Fruit fly (Drosophila melanogaster): ENCODE measurements around the gene CG13022.

CG13022 gene

DNA sequence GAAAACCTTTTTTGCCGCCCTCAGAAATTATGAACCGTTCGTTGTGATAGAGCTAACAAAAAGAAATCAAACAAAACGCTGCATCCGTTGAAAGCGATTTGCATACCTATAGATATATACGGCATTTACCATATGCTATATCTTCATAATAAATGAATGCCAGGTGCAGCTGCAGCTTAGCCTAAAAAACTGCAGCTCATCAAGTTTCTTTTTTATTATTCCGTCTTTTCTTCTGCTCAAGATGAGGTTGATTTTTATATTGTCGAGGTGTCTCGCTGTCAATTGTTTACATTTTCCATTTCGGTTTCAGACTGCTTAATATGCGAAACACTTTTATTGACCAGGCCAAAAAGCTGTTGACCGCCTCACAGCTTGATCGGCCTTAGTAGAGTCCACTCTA lies 39.7 kb upstream of the CG13022 start:
- TF ChIP-seq lola (GFP tag; optimal IDR thresholded peaks at IDR 0.05), result no peak
- TF ChIP-seq Jra (GFP tag; optimal IDR thresholded peaks at IDR 0.05), result no peak

DNA sequence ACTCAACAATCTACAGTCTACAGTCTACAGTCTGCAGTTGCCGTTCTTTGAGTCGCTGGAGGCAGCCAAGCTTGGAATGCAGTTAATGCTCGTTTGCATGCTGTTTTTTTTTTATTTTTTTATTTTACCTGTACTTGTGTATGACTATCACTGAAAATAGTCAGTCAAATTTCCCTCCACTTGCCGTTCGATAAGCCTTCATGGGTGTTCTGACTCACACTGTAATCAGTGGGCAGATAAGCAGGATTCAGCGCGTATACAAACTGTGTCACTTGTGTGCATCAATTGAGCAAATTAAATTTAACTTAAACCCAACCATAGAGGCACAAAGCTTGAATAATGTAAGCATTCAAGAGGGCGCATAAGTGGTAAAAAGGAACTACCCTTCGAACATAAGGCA lies 38.6 kb upstream of the CG13022 start:
- TF ChIP-seq tai (GFP tag; optimal IDR thresholded peaks at IDR 0.05) (no peak), jim (GFP tag; optimal IDR thresholded peaks at IDR 0.05) (no peak), Vsx2 (GFP tag; optimal IDR thresholded peaks at IDR 0.05; ENCODE audit: partially characterized antibody) (no peak), Hr83 (GFP tag; optimal IDR thresholded peaks at IDR 0.05; ENCODE audit: poor library complexity, severe bottlenecking) (no peak), Sp1 (GFP tag; optimal IDR thresholded peaks at IDR 0.05) (no peak), ey (GFP tag; optimal IDR thresholded peaks at IDR 0.05) (no peak), dmrt93B (GFP tag; optimal IDR thresholded peaks at IDR 0.05) (no peak), sage (GFP tag; optimal IDR thresholded peaks at IDR 0.05) (no peak), CrebA (GFP tag; optimal IDR thresholded peaks at IDR 0.05; ENCODE audit: borderline replicate concordance) (no peak), fru (GFP tag; optimal IDR thresholded peaks at IDR 0.05) (no peak), pan (optimal IDR thresholded peaks at IDR 0.05) (no peak), CG32264 (GFP tag; optimal IDR thresholded peaks at IDR 0.05) (no peak), Rel (GFP tag; optimal IDR thresholded peaks at IDR 0.05) (no peak), Rel (tag; optimal IDR thresholded peaks at IDR 0.05) (no peak), Mio (GFP tag; optimal IDR thresholded peaks at IDR 0.05) (no peak), usp (GFP tag; optimal IDR thresholded peaks at IDR 0.05) (no peak), HLH106 (tag; optimal IDR thresholded peaks at IDR 0.05) (no peak), CG9705 (GFP tag; optimal IDR thresholded peaks at IDR 0.05) (no peak), GATAd (GFP tag; optimal IDR thresholded peaks at IDR 0.05) (no peak), h (GFP tag; optimal IDR thresholded peaks at IDR 0.05) (no peak)

- TF ChIP-seq dl (GFP tag; optimal IDR thresholded peaks at IDR 0.05; ENCODE audit: insufficient read depth in 1 of 2, partially characterized antibody in 2 of 2) (no peak), br (GFP tag; optimal IDR thresholded peaks at IDR 0.05) (peak; percentile 62), rgr (GFP tag; optimal IDR thresholded peaks at IDR 0.05) (peak; percentile 21), CG9705 (GFP tag; optimal IDR thresholded peaks at IDR 0.05) (peak; percentile 19), CG32264 (GFP tag; optimal IDR thresholded peaks at IDR 0.05) (no peak), GATAd (GFP tag; optimal IDR thresholded peaks at IDR 0.05) (no peak), Sp1 (GFP tag; optimal IDR thresholded peaks at IDR 0.05) (peak; percentile 55), pan (optimal IDR thresholded peaks at IDR 0.05) (no peak), OdsH (GFP tag; optimal IDR thresholded peaks at IDR 0.05) (peak; percentile 50), sv (GFP tag; optimal IDR thresholded peaks at IDR 0.05) (no peak), Hr83 (GFP tag; optimal IDR thresholded peaks at IDR 0.05; ENCODE audit: poor library complexity, severe bottlenecking) (peak; percentile 18), Rel (GFP tag; optimal IDR thresholded peaks at IDR 0.05) (no peak), Rel (tag; optimal IDR thresholded peaks at IDR 0.05) (no peak), foxo (GFP tag; optimal IDR thresholded peaks at IDR 0.05) (peak in 1 of 2 experiments; percentile 68), dmrt93B (GFP tag; optimal IDR thresholded peaks at IDR 0.05) (peak; percentile 54), h (GFP tag; optimal IDR thresholded peaks at IDR 0.05) (peak; percentile 43), Myc (optimal IDR thresholded peaks at IDR 0.05) (no peak), Dfd (GFP tag; optimal IDR thresholded peaks at IDR 0.05) (peak; percentile 80), fru (GFP tag; optimal IDR thresholded peaks at IDR 0.05) (peak; percentile 72), Hnf4 (GFP tag; optimal IDR thresholded peaks at IDR 0.05) (peak; percentile 27), usp (GFP tag; optimal IDR thresholded peaks at IDR 0.05) (no peak), Mio (GFP tag; optimal IDR thresholded peaks at IDR 0.05) (no peak), Vsx2 (GFP tag; optimal IDR thresholded peaks at IDR 0.05; ENCODE audit: partially characterized antibody) (no peak), Dif (GFP tag; optimal IDR thresholded peaks at IDR 0.05; ENCODE audit: partially characterized antibody) (no peak), brk (GFP tag; optimal IDR thresholded peaks at IDR 0.05) (peak; percentile 44), psq (GFP tag; optimal IDR thresholded peaks at IDR 0.05) (peak; percentile 80), tai (GFP tag; optimal IDR thresholded peaks at IDR 0.05) (peak; percentile 33), CrebA (GFP tag; optimal IDR thresholded peaks at IDR 0.05; ENCODE audit: borderline replicate concordance) (no peak), Jra (GFP tag; optimal IDR thresholded peaks at IDR 0.05) (no peak), Abd-B (GFP tag; optimal IDR thresholded peaks at IDR 0.05) (no peak), HLH106 (tag; optimal IDR thresholded peaks at IDR 0.05) (peak; percentile 55), ey (GFP tag; optimal IDR thresholded peaks at IDR 0.05) (peak; percentile 58), woc (GFP tag; optimal IDR thresholded peaks at IDR 0.05) (peak; percentile 69)
These were observed 37.1 kb upstream of the CG13022 start for dm6 chr3L:16975638-16976528.

Measured in whole organism, wandering third instar larva.